Worm (Caenorhabditis elegans): ENCODE measurements around the gene lido-11.

DNA sequence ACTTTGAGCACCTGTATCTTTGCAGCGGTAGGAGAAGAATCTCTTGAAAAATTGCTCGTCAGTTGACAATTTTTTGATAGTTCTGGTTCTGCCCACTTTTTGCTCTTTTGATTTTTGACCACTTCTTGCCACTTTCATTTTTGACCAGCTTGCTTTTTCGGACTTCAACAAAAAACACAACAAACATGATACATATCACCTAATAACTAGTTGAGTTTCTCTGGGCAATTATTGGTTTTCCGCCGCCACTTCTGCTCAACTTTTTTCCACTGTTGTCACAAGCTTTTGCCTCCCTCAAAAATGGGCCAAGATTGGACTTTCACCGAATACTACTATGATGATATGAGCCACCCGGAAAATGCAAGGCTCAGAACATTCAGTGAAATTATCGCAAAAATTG is 45.5 kb upstream of the lido-11 start, which contains the start of gene srw-60:
- TF ChIP-seq egl-27 (tag; optimal IDR thresholded peaks at IDR 0.05), result no peak
- no peak for TF ChIP-seq unc-39 (tag; optimal IDR thresholded peaks at IDR 0.05)
